Worm (Caenorhabditis elegans): ENCODE data around the gene Y6E2A.5.
A peak's percentile ranks its signal among the peaks of the same experiment; 100 is the strongest.

Gene Y6E2A.5

ce11 chrV:15710401-15710800, 8.1 kb downstream of the Y6E2A.5 start, which contains the start of gene Y6E2A.1 (continued):
- TF ChIP-seq snpc-1.2 (GFP tag; IDR thresholded peaks at IDR 0.05), result no peak

- TF ChIP-seq nhr-11 (tag; optimal IDR thresholded peaks at IDR 0.05) (no peak), ceh-28 (tag; optimal IDR thresholded peaks at IDR 0.05) (no peak), ces-1 (GFP tag; optimal IDR thresholded peaks at IDR 0.05) (no peak), F10B5.3 (tag; optimal IDR thresholded peaks at IDR 0.05) (no peak), ceh-20 (GFP tag; IDR thresholded peaks at IDR 0.05) (0 out of 2 replicates have a peak, but pooled peaks have one; percentile 20), tra-1 (GFP tag; IDR thresholded peaks at IDR 0.05) (0 out of 2 replicates have a peak, but pooled peaks have one; percentile 31), attf-4 (tag; optimal IDR thresholded peaks at IDR 0.05) (no peak), snpc-1.2 (GFP tag; IDR thresholded peaks at IDR 0.05) (no peak), F49E8.2 (tag; optimal IDR thresholded peaks at IDR 0.05; ENCODE audit: borderline replicate concordance) (no peak), ctbp-1 (GFP tag; IDR thresholded peaks at IDR 0.05) (no peak), nhr-41 (GFP tag; IDR thresholded peaks at IDR 0.05) (no peak), unc-62 (GFP tag; optimal IDR thresholded peaks at IDR 0.05 in 1 of 2) (peak in 1 of 2 experiments; percentile 81), unc-62 (tag; optimal IDR thresholded peaks at IDR 0.05) (no peak), ceh-44 (GFP tag; IDR thresholded peaks at IDR 0.05) (no peak), saeg-2 (GFP tag; IDR thresholded peaks at IDR 0.05) (no peak), Y75B8A.6 (GFP tag; IDR thresholded peaks at IDR 0.05) (no peak), nhr-28 (tag; optimal IDR thresholded peaks at IDR 0.05) (peak; percentile 55), gei-8 (GFP tag; optimal IDR thresholded peaks at IDR 0.05) (no peak), snpc-4 (tag; optimal IDR thresholded peaks at IDR 0.05) (no peak), set-16 (GFP tag; IDR thresholded peaks at IDR 0.05) (no peak), ZK546.5 (tag; optimal IDR thresholded peaks at IDR 0.05) (no peak), rbr-2 (tag; optimal IDR thresholded peaks at IDR 0.05) (no peak), lin-13 (GFP tag; optimal IDR thresholded peaks at IDR 0.05) (no peak), mes-2 (tag; optimal IDR thresholded peaks at IDR 0.05; ENCODE audit: poor library complexity, severe bottlenecking) (no peak), ama-1 (optimal IDR thresholded peaks at IDR 0.05) (no peak), nhr-237 (tag; optimal IDR thresholded peaks at IDR 0.05) (no peak), ztf-11 (tag; optimal IDR thresholded peaks at IDR 0.05) (no peak), ZK337.2 (GFP tag; IDR thresholded peaks at IDR 0.05) (no peak)
Measured at ce11 chrV:15707982-15708381, 10.5 kb downstream of the Y6E2A.5 start.

ce11 chrV:15704745-15705144, 13.7 kb downstream of the Y6E2A.5 start, which contains the start of gene twk-34:
twk-34 (plus strand) TSS chrV:15704960.
- TF ChIP-seq spr-1 (tag; optimal IDR thresholded peaks at IDR 0.05), result no peak
- peak; percentile 7 for TF ChIP-seq nhr-28 (tag; optimal IDR thresholded peaks at IDR 0.05)
- no peak for TF ChIP-seq egl-27 (tag; optimal IDR thresholded peaks at IDR 0.05)
- no peak for TF ChIP-seq dmd-9 (GFP tag; IDR thresholded peaks at IDR 0.05)
- TF ChIP-seq dmd-6 (GFP tag; IDR thresholded peaks at IDR 0.05), result peak; percentile 21; the same call in 1 of the 2 replicates

DNA sequence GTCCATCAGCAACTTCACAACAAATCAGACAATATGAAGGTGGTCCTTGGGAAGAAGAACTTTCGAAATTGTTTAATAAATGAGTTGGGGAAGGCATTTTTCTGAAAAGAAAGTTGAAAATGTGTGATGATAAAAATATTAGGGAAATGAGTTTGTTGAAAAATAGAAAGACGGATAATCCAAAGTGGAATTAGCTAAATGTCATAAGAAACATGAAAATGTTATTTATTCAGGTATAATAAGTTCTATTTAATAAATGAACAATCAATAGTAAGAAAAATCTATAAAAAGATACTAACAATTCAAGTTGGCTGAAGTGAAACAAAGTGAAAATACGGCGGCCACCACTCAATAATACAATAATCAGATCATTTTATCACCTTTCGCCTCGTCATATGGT, 16.2 kb downstream of the Y6E2A.5 start, which contains the start of gene nhr-53:
nhr-53 (minus strand) TSS at position 101 of the 400 bp plus-strand sequence.
- TF ChIP-seq daf-19 (GFP tag; conservative IDR thresholded peaks at IDR 0.05), result no peak
- no peak for TF ChIP-seq nhr-76 (tag; optimal IDR thresholded peaks at IDR 0.05)
- no peak for TF ChIP-seq hif-1 (tag; optimal IDR thresholded peaks at IDR 0.05)
- TF ChIP-seq tra-1 (GFP tag; IDR thresholded peaks at IDR 0.05), result no peak
- TF ChIP-seq spr-3 (GFP tag; optimal IDR thresholded peaks at IDR 0.05), result no peak
- TF ChIP-seq lin-15B (tag; optimal IDR thresholded peaks at IDR 0.05), result no peak
- TF ChIP-seq egl-27 (tag; optimal IDR thresholded peaks at IDR 0.05), result no peak
